Worm (Caenorhabditis elegans): ENCODE data around the gene sdz-36.

sdz-36 gene

DNA sequence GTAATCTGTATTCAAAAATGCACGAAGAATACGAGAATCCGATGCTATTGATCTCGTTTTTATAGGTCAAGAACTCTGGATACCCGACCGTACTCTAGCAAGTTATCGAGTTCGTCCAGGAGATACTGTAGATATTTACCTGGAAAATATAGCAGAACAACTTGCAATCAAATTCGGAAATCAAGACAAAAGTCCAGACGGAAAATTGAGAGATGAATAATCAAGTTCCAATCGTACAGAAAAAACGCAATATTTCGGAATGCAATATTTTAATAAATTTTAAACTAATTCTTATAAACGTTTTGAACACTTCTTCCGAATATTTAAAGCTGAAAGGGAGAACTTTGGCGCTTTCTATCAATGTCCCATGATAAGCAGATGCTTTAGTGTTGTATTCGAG, 48.3 kb downstream of the sdz-36 start:
- TF ChIP-seq nhr-28 (tag; optimal IDR thresholded peaks at IDR 0.05) (no peak), unc-120 (tag; optimal IDR thresholded peaks at IDR 0.05; ENCODE audit: poor library complexity, severe bottlenecking) (no peak), bed-3 (GFP tag; optimal IDR thresholded peaks at IDR 0.05) (no peak), unc-62 (GFP tag; optimal IDR thresholded peaks at IDR 0.05) (no peak), ceh-43 (GFP tag; optimal IDR thresholded peaks at IDR 0.05) (no peak), zip-8 (tag; optimal IDR thresholded peaks at IDR 0.05) (no peak), ztf-11 (tag; optimal IDR thresholded peaks at IDR 0.05) (no peak), sptf-1 (tag; optimal IDR thresholded peaks at IDR 0.05) (no peak), nhr-76 (tag; optimal IDR thresholded peaks at IDR 0.05) (no peak), mab-5 (tag; optimal IDR thresholded peaks at IDR 0.05) (no peak), lsy-2 (tag; optimal IDR thresholded peaks at IDR 0.05) (no peak), nhr-12 (tag; optimal IDR thresholded peaks at IDR 0.05) (no peak), nhr-2 (tag; optimal IDR thresholded peaks at IDR 0.05) (no peak)

Data from whole organism, mixed stage, embryonic.